Worm (Caenorhabditis elegans): ENCODE measurements around the gene F49E12.10.

Gene F49E12.10

ce11 chrII:8441519-8441918, 50.7 kb downstream of the F49E12.10 start (continued):
- TF ChIP-seq Y79H2A.3 (GFP tag; conservative IDR thresholded peaks at IDR 0.05) = 0 out of 2 replicates have a peak, but pooled peaks have one; percentile 28
- peak; percentile 92 for TF ChIP-seq snpc-3.4 (tag; optimal IDR thresholded peaks at IDR 0.05)
- peak; percentile 95 for TF ChIP-seq nhr-27 (tag; optimal IDR thresholded peaks at IDR 0.05)
- peak; percentile 76 for TF ChIP-seq ztf-18 (tag; optimal IDR thresholded peaks at IDR 0.05)
- 0 out of 2 replicates have a peak, but pooled peaks have one; percentile 37 for TF ChIP-seq K11D2.4 (GFP tag; IDR thresholded peaks at IDR 0.05)
- no peak for TF ChIP-seq ets-4 (GFP tag; optimal IDR thresholded peaks at IDR 0.05)
- no peak for TF ChIP-seq pha-4 (tag; optimal IDR thresholded peaks at IDR 0.05)
- peak; percentile 27 for TF ChIP-seq madf-10 (tag; optimal IDR thresholded peaks at IDR 0.05)
- TF ChIP-seq mes-4 (tag; optimal IDR thresholded peaks at IDR 0.05) = peak; percentile 88
- peak; percentile 15 for TF ChIP-seq F55B11.4 (tag; optimal IDR thresholded peaks at IDR 0.05; ENCODE audit: borderline replicate concordance, insufficient read depth)
- TF ChIP-seq let-526 (GFP tag; IDR thresholded peaks at IDR 0.05) = 0 out of 2 replicates have a peak, but pooled peaks have one; percentile 43
- no peak for TF ChIP-seq lin-40 (tag; optimal IDR thresholded peaks at IDR 0.05)
- TF ChIP-seq egrh-3 (GFP tag; IDR thresholded peaks at IDR 0.05) = no peak
- peak; percentile 86; the same call in 1 of the 2 replicates for TF ChIP-seq ztf-25 (GFP tag; IDR thresholded peaks at IDR 0.05)
- TF ChIP-seq lin-35 (GFP tag; optimal IDR thresholded peaks at IDR 0.05) = peak in 1 of 3 experiments; percentile 56
- TF ChIP-seq ceh-40 (GFP tag; IDR thresholded peaks at IDR 0.05) = peak; percentile 76
- peak; percentile 43 for TF ChIP-seq zim-3 (tag; optimal IDR thresholded peaks at IDR 0.05)
- TF ChIP-seq dpl-1 (GFP tag; optimal IDR thresholded peaks at IDR 0.05) = no peak
- TF ChIP-seq tlf-1 (GFP tag; optimal IDR thresholded peaks at IDR 0.05) = peak; percentile 41
- TF ChIP-seq F22D6.2 (tag; optimal IDR thresholded peaks at IDR 0.05) = peak; percentile 39
- TF ChIP-seq athp-1 (tag; optimal IDR thresholded peaks at IDR 0.05) = peak; percentile 90
- TF ChIP-seq die-1 (tag; optimal IDR thresholded peaks at IDR 0.05) = peak; percentile 97
- peak; percentile 65; the same call in 1 of the 2 replicates for TF ChIP-seq ztf-6 (GFP tag; IDR thresholded peaks at IDR 0.05)
- no peak for TF ChIP-seq sptf-2 (GFP tag; optimal IDR thresholded peaks at IDR 0.05)
- TF ChIP-seq madf-3 (GFP tag; IDR thresholded peaks at IDR 0.05) = 0 out of 2 replicates have a peak, but pooled peaks have one; percentile 74
- peak; percentile 49 for TF ChIP-seq F33H1.4 (GFP tag; IDR thresholded peaks at IDR 0.05)
- TF ChIP-seq ceh-27 (GFP tag; optimal IDR thresholded peaks at IDR 0.05) = peak; percentile 34
- no peak for TF ChIP-seq F49E8.2 (tag; optimal IDR thresholded peaks at IDR 0.05; ENCODE audit: insufficient read depth)
- TF ChIP-seq somi-1 (GFP tag; optimal IDR thresholded peaks at IDR 0.05) = peak; percentile 46
- no peak for TF ChIP-seq bed-2 (GFP tag; IDR thresholded peaks at IDR 0.05)
- TF ChIP-seq rpc-1 (optimal IDR thresholded peaks at IDR 0.05) = peak; percentile 97
- TF ChIP-seq rpc-1 (tag; optimal IDR thresholded peaks at IDR 0.05) = peak; percentile 99
- TF ChIP-seq C06A6.2 (GFP tag; conservative IDR thresholded peaks at IDR 0.05) = 0 out of 2 replicates have a peak, but pooled peaks have one; percentile 42
- TF ChIP-seq ZK185.1 (tag; optimal IDR thresholded peaks at IDR 0.05; ENCODE audit: poor library complexity, severe bottlenecking) = peak; percentile 66
- TF ChIP-seq bed-1 (GFP tag; IDR thresholded peaks at IDR 0.05) = no peak
- TF ChIP-seq ztf-3 (GFP tag; optimal IDR thresholded peaks at IDR 0.05) = peak; percentile 6
- peak; percentile 73 for TF ChIP-seq hmg-1.2 (GFP tag; IDR thresholded peaks at IDR 0.05)
- TF ChIP-seq chd-7 (tag; optimal IDR thresholded peaks at IDR 0.05) = peak; percentile 61
- TF ChIP-seq lag-1 (GFP tag; IDR thresholded peaks at IDR 0.05) = no peak
- no peak for TF ChIP-seq ceh-91 (GFP tag; IDR thresholded peaks at IDR 0.05)
- peak; percentile 90 for TF ChIP-seq F10E7.11 (tag; optimal IDR thresholded peaks at IDR 0.05)
- TF ChIP-seq lir-1 (GFP tag; conservative IDR thresholded peaks at IDR 0.05) = no peak
- TF ChIP-seq aptf-3 (GFP tag; IDR thresholded peaks at IDR 0.05) = peak; percentile 74; the same call in 1 of the 2 replicates
- peak; percentile 83 for TF ChIP-seq F57A8.1 (GFP tag; optimal IDR thresholded peaks at IDR 0.05)
- TF ChIP-seq egl-18 (GFP tag; IDR thresholded peaks at IDR 0.05) = 0 out of 2 replicates have a peak, but pooled peaks have one; percentile 61
- peak; percentile 69 for TF ChIP-seq B0035.1 (tag; optimal IDR thresholded peaks at IDR 0.05)
- TF ChIP-seq Y53F4B.3 (GFP tag; IDR thresholded peaks at IDR 0.05) = no peak
- TF ChIP-seq ztf-28 (GFP tag; IDR thresholded peaks at IDR 0.05) = 0 out of 2 replicates have a peak, but pooled peaks have one; percentile 25

All from whole organism, young adult.